Fruit fly (Drosophila melanogaster): ENCODE data around the gene Pc.

The Pc gene

DNA sequence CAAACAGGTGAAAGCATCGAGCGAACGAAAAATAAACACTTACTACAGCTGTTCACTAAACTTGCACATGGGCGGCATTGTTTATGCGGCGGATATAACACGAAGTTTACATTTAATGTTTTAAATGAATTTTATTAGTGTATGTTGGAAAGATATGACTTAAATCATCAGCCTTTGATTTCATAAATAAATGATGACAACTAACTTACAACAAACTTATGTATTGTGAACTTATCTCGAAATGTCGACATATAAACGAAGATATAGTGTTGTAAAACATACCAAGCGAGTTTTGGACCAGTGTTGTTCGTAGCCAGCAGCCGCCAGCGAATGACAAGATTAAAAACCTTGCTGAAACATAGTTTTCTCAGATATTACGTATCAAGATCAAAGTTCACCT, 13.4 kb downstream of the Pc start, which contains the start of the genes CG11309 and CG7632 (continued):
- peak; percentile 98 to 100 for TF ChIP-seq foxo (GFP tag; optimal IDR thresholded peaks at IDR 0.05)
- peak; percentile 52 for TF ChIP-seq Dfd (GFP tag; optimal IDR thresholded peaks at IDR 0.05)
- TF ChIP-seq jim (GFP tag; optimal IDR thresholded peaks at IDR 0.05): no peak
- TF ChIP-seq lola (GFP tag; optimal IDR thresholded peaks at IDR 0.05): no peak
- TF ChIP-seq GATAd (GFP tag; optimal IDR thresholded peaks at IDR 0.05): peak; percentile 97
- no peak for TF ChIP-seq dl (GFP tag; optimal IDR thresholded peaks at IDR 0.05; ENCODE audit: insufficient read depth in 1 of 2, partially characterized antibody in 2 of 2)

DNA sequence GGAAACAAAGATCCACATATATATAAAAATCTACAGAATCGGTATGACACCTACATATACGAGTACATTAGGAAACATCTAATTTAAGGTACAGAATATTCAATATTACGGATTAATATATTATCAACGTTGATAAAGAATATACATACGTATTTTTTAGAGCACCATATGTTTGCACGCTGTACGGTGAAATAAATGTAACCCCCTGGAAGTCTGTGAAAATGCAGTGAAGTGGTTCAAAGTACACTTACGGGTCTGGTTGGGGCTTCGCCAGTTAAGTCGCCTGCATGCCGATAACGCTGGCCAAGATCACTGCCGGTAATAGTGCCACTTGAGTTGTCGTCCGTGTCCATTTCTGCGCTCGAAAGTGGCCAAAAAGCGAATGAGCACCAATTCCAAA, 14.2 kb downstream of the Pc start:
- TF ChIP-seq Sp1 (GFP tag; optimal IDR thresholded peaks at IDR 0.05) (no peak), Dif (GFP tag; optimal IDR thresholded peaks at IDR 0.05; ENCODE audit: partially characterized antibody) (peak; percentile 28), Hnf4 (GFP tag; optimal IDR thresholded peaks at IDR 0.05) (peak; percentile 35), N (GFP tag; optimal IDR thresholded peaks at IDR 0.05) (no peak), dl (GFP tag; optimal IDR thresholded peaks at IDR 0.05; ENCODE audit: insufficient read depth in 1 of 2, partially characterized antibody in 2 of 2) (no peak), CG32264 (GFP tag; optimal IDR thresholded peaks at IDR 0.05) (no peak), lola (GFP tag; optimal IDR thresholded peaks at IDR 0.05) (no peak)

DNA sequence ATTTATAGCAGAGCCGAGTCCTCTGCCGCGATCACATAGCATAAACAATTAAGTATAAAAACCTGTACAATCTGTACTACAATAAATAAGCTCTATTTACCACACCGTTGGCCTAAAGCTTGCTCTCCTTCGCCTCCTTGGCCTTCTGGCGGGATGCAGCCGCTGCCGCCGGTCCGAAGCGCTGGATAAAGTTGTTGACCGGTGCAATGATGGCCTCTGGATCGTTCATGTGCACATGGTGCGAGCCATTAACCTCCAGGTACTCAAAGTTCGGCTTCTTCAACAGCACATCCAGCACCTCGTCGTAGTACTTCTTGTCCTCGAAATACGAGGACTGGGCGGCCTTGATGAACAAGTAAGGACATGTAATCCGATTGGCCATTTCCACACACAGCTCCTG, 15.3 kb downstream of the Pc start:
- TF ChIP-seq N (GFP tag; optimal IDR thresholded peaks at IDR 0.05) (no peak), rgr (GFP tag; optimal IDR thresholded peaks at IDR 0.05) (no peak), OdsH (GFP tag; optimal IDR thresholded peaks at IDR 0.05) (no peak), Hr83 (GFP tag; optimal IDR thresholded peaks at IDR 0.05; ENCODE audit: poor library complexity, severe bottlenecking) (no peak), Dfd (GFP tag; optimal IDR thresholded peaks at IDR 0.05) (no peak), CG9705 (GFP tag; optimal IDR thresholded peaks at IDR 0.05) (no peak), woc (GFP tag; optimal IDR thresholded peaks at IDR 0.05) (no peak), Rel (GFP tag; optimal IDR thresholded peaks at IDR 0.05) (no peak), Rel (tag; optimal IDR thresholded peaks at IDR 0.05) (no peak), fru (GFP tag; optimal IDR thresholded peaks at IDR 0.05) (no peak), pan (optimal IDR thresholded peaks at IDR 0.05) (no peak), Jra (GFP tag; optimal IDR thresholded peaks at IDR 0.05) (no peak), Sp1 (GFP tag; optimal IDR thresholded peaks at IDR 0.05) (no peak), usp (GFP tag; optimal IDR thresholded peaks at IDR 0.05) (no peak), CG32264 (GFP tag; optimal IDR thresholded peaks at IDR 0.05) (no peak), dl (GFP tag; optimal IDR thresholded peaks at IDR 0.05; ENCODE audit: insufficient read depth in 1 of 2, partially characterized antibody in 2 of 2) (no peak), sage (GFP tag; optimal IDR thresholded peaks at IDR 0.05) (no peak), Dif (GFP tag; optimal IDR thresholded peaks at IDR 0.05; ENCODE audit: partially characterized antibody) (no peak), GATAd (GFP tag; optimal IDR thresholded peaks at IDR 0.05) (no peak), Abd-B (GFP tag; optimal IDR thresholded peaks at IDR 0.05) (no peak)

DNA sequence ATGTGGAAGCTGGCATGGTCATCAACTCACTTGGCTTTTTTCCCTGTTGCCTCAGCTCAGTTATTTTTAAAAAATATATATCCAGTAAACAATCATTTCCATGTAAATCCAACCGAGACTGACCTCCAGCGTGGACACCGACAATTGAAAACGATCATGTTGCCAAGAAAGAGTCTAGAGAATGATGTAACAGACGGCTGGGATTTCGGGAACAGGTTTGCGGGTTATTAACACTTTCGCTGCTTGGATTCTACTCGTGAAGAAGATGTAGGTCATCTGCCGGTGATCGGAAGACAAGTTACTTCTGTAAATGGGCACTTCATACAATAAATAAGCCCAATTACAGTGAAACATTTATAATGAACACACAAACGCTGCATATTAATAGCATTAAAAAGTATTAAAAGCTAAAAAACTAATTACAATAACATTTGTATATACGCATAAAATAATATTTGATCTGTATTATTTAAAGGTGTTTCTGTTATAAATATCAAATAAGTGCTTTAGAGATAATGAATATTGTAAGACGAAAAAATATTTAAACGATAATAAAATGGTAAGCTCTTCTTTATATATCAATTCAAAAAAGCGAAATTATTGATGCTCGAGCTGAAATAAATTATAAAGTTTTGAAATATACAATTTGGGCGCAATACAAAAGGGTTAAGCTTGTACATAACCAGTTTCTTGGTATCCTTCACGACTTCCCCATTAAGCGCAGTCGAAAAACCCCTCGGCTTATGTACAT, 15.9 kb downstream of the Pc start:
- TF ChIP-seq jim (GFP tag; optimal IDR thresholded peaks at IDR 0.05) (no peak), CG9705 (GFP tag; optimal IDR thresholded peaks at IDR 0.05) (no peak), OdsH (GFP tag; optimal IDR thresholded peaks at IDR 0.05) (no peak), Sp1 (GFP tag; optimal IDR thresholded peaks at IDR 0.05) (no peak), Myc (optimal IDR thresholded peaks at IDR 0.05) (no peak), GATAd (GFP tag; optimal IDR thresholded peaks at IDR 0.05) (no peak), Hnf4 (GFP tag; optimal IDR thresholded peaks at IDR 0.05) (no peak), dl (GFP tag; optimal IDR thresholded peaks at IDR 0.05; ENCODE audit: insufficient read depth in 1 of 2, partially characterized antibody in 2 of 2) (no peak), Vsx2 (GFP tag; optimal IDR thresholded peaks at IDR 0.05; ENCODE audit: partially characterized antibody) (no peak), br (GFP tag; optimal IDR thresholded peaks at IDR 0.05) (no peak), Rel (GFP tag; optimal IDR thresholded peaks at IDR 0.05) (no peak), Rel (tag; optimal IDR thresholded peaks at IDR 0.05) (no peak), Jra (GFP tag; optimal IDR thresholded peaks at IDR 0.05) (no peak), N (GFP tag; optimal IDR thresholded peaks at IDR 0.05) (no peak), ey (GFP tag; optimal IDR thresholded peaks at IDR 0.05) (no peak), psq (GFP tag; optimal IDR thresholded peaks at IDR 0.05) (no peak), pan (optimal IDR thresholded peaks at IDR 0.05) (no peak), dmrt93B (GFP tag; optimal IDR thresholded peaks at IDR 0.05) (no peak)

DNA sequence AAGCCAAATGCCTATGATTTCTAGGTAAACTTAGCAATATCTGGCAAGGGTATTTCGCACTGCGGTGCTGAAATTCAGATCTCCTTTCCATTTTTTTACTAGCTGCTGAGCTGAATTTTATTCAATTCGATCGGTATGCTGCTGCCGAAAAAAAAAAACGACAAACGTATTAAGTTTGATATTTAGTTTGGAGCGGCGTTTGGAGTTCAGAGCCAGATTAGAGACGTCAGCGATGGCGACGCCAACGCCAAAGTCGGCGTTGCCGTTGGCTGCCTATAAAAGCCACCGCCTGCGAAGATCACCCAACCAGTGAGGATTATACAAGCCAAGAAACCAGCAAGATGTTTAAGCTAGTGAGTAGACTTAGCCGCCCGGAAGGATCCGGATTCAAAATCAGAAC, 17.5 kb downstream of the Pc start, which contains the start of gene Cpr78Cc:
Gene Cpr78Cc, plus strand, starts transcription at position 301 of the 400 bp plus-strand sequence.
- TF ChIP-seq ey (GFP tag; optimal IDR thresholded peaks at IDR 0.05) (no peak), Myc (optimal IDR thresholded peaks at IDR 0.05) (no peak), usp (GFP tag; optimal IDR thresholded peaks at IDR 0.05) (no peak), dsf (GFP tag; optimal IDR thresholded peaks at IDR 0.05; ENCODE audit: borderline replicate concordance) (no peak), CG32264 (GFP tag; optimal IDR thresholded peaks at IDR 0.05) (no peak), Jra (GFP tag; optimal IDR thresholded peaks at IDR 0.05) (no peak), dmrt93B (GFP tag; optimal IDR thresholded peaks at IDR 0.05) (no peak), psq (GFP tag; optimal IDR thresholded peaks at IDR 0.05) (no peak), sage (GFP tag; optimal IDR thresholded peaks at IDR 0.05) (no peak), OdsH (GFP tag; optimal IDR thresholded peaks at IDR 0.05) (no peak), Dif (GFP tag; optimal IDR thresholded peaks at IDR 0.05; ENCODE audit: partially characterized antibody) (no peak), CG9705 (GFP tag; optimal IDR thresholded peaks at IDR 0.05) (no peak), jim (GFP tag; optimal IDR thresholded peaks at IDR 0.05) (no peak)
